Fruit fly (Drosophila melanogaster) whole organism, embryonic: ENCODE results near the gene Ciz1.
A peak's percentile ranks its signal among the peaks of the same experiment; 100 is the strongest.

Experiments used
- Abd-B ChIP-seq: fragments of 200-800 bp; sonication (Bioruptor generic); optimal IDR thresholded peaks from 2 replicates; lab custom pipeline; 2018; ENCODE audit warnings: missing biosample characterization, mild to moderate bottlenecking, missing genetic modification characterization, moderate library complexity
- Atf3 ChIP-seq: fragments of 200-800 bp; sonication (Bioruptor generic); optimal IDR thresholded peaks from 3 replicates; lab custom pipeline; 2016; ENCODE audit warnings: missing biosample characterization, missing genetic modification characterization
- B-H1 ChIP-seq: fragments of 200-800 bp; sonication (Bioruptor generic); IDR thresholded peaks from 3 replicates; pipeline ENCODE4 v1.3.6; 2022; ENCODE audit warnings: missing biosample characterization, missing genetic modification characterization
- CG10267 ChIP-seq: fragments of 200-800 bp; sonication (Bioruptor generic); optimal IDR thresholded peaks from 2 replicates; lab custom pipeline; 2018; ENCODE audit warnings: missing biosample characterization, mild to moderate bottlenecking, missing genetic modification characterization, moderate library complexity
- CG11247 ChIP-seq: fragments of 200-800 bp; sonication (Bioruptor generic); IDR thresholded peaks from 2 replicates; pipeline ENCODE4 v1.3.6; 2022; ENCODE audit warnings: missing biosample characterization, missing genetic modification characterization
- CG12104 ChIP-seq: fragments of 200-800 bp; sonication (Bioruptor generic); optimal IDR thresholded peaks from 3 replicates; lab custom pipeline; 2016; ENCODE audit warnings: missing biosample characterization, missing genetic modification characterization
- CG13424 ChIP-seq: fragments of 200-800 bp; sonication (Bioruptor generic); optimal IDR thresholded peaks from 2 replicates; lab custom pipeline; 2019; ENCODE audit warnings: missing biosample characterization, mild to moderate bottlenecking, missing genetic modification characterization, moderate library complexity
- CG14014 ChIP-seq: fragments of 200-800 bp; sonication (Bioruptor generic); IDR thresholded peaks from 2 replicates; pipeline ENCODE4 v1.3.6; 2022; ENCODE audit warnings: missing biosample characterization, missing genetic modification characterization
- CG14965 ChIP-seq: fragments of 200-800 bp; sonication (Bioruptor generic); optimal IDR thresholded peaks from 2 replicates; lab custom pipeline; 2016; ENCODE audit warnings: missing biosample characterization, missing genetic modification characterization, borderline replicate concordance
- CG16779 ChIP-seq: fragments of 200-800 bp; sonication (Bioruptor generic); IDR thresholded peaks from 2 replicates; pipeline ENCODE4 v1.3.6; 2022; ENCODE audit warnings: missing biosample characterization, missing genetic modification characterization
- CG2120 ChIP-seq: fragments of 200-800 bp; sonication (Bioruptor generic); optimal IDR thresholded peaks from 3 replicates; lab custom pipeline; 2016; ENCODE audit warnings: missing biosample characterization, missing genetic modification characterization
- CG32532 ChIP-seq: fragments of 200-800 bp; sonication (Bioruptor generic); IDR thresholded peaks from 2 replicates; pipeline ENCODE4 v1.3.6; 2022; ENCODE audit warnings: missing biosample characterization, missing genetic modification characterization
- CG33213 ChIP-seq: fragments of 200-800 bp; sonication (Bioruptor generic); optimal IDR thresholded peaks from 3 replicates; lab custom pipeline; 2016; ENCODE audit warnings: missing biosample characterization, missing genetic modification characterization
- CG34376 ChIP-seq: fragments of 200-800 bp; sonication (Bioruptor generic); optimal IDR thresholded peaks from 2 replicates; lab custom pipeline; 2018; ENCODE audit warnings: missing biosample characterization, mild to moderate bottlenecking, missing genetic modification characterization
- CG6654 ChIP-seq: fragments of 200-800 bp; sonication (Bioruptor generic); optimal IDR thresholded peaks from 2 replicates; lab custom pipeline; 2017; ENCODE audit warnings: missing biosample characterization, mild to moderate bottlenecking, missing genetic modification characterization
- CG7372 ChIP-seq: fragments of 200-800 bp; sonication (Bioruptor generic); IDR thresholded peaks from 2 replicates; pipeline ENCODE4 v1.3.6; 2022; ENCODE audit warnings: missing biosample characterization, missing genetic modification characterization
- CG9215 ChIP-seq: fragments of 200-800 bp; sonication (Bioruptor generic); IDR thresholded peaks from 2 replicates; pipeline ENCODE4 v1.3.6; 2022; ENCODE audit warnings: missing biosample characterization, missing genetic modification characterization
- CG9437 ChIP-seq: fragments of 200-800 bp; sonication (Bioruptor generic); optimal IDR thresholded peaks from 2 replicates; lab custom pipeline; 2018; ENCODE audit warnings: missing biosample characterization, mild to moderate bottlenecking, missing genetic modification characterization
- CG9797 ChIP-seq: fragments of 200-800 bp; sonication (Bioruptor generic); optimal IDR thresholded peaks from 3 replicates; lab custom pipeline; 2018; ENCODE audit warnings: missing biosample characterization, mild to moderate bottlenecking, missing genetic modification characterization
- CG9876 ChIP-seq: fragments of 200-800 bp; sonication (Bioruptor generic); optimal IDR thresholded peaks from 2 replicates; lab custom pipeline; 2016; ENCODE audit warnings: missing biosample characterization, missing genetic modification characterization
- D19A ChIP-seq: fragments of 200-800 bp; optimal IDR thresholded peaks from 3 replicates; lab custom pipeline; 2019; ENCODE audit warnings: missing biosample characterization, mild to moderate bottlenecking, missing genetic modification characterization, moderate library complexity
- Dfd ChIP-seq, 2 experiments: fragments of >200 bp; optimal IDR thresholded peaks; 2 replicates each; lab custom pipeline; 2017; ENCODE audit warnings: missing biosample characterization in 2 of 2, missing genetic modification characterization in 2 of 2
- Doc3 ChIP-seq: fragments of 200-800 bp; sonication (Bioruptor generic); IDR thresholded peaks from 3 replicates; pipeline ENCODE4 v1.3.6; 2022; ENCODE audit warnings: missing biosample characterization, missing genetic modification characterization; ENCODE audit not compliant: partially characterized antibody
- Ets65A ChIP-seq: fragments of 200-800 bp; sonication (Bioruptor generic); peaks from one replicate; lab custom pipeline; 2016; ENCODE audit warnings: missing biosample characterization, missing genetic modification characterization
- GATAe ChIP-seq: fragments of 200-800 bp; sonication (Bioruptor generic); conservative IDR thresholded peaks from 2 replicates; pipeline ENCODE4 v1.3.6; 2022; ENCODE audit warnings: missing biosample characterization, missing genetic modification characterization
- PHDP ChIP-seq: fragments of 200-800 bp; sonication (Bioruptor generic); optimal IDR thresholded peaks from 3 replicates; lab custom pipeline; 2018; ENCODE audit warnings: missing biosample characterization, mild to moderate bottlenecking, missing genetic modification characterization, moderate library complexity
- Sin3A ChIP-seq: fragments of >200 bp; optimal IDR thresholded peaks from 2 replicates; lab custom pipeline; 2018
- Sry-β ChIP-seq: fragments of 200-800 bp; sonication (Bioruptor generic); optimal IDR thresholded peaks from 2 replicates; lab custom pipeline; 2018; ENCODE audit warnings: missing biosample characterization, mild to moderate bottlenecking, missing genetic modification characterization, moderate library complexity
- YL-1 ChIP-seq: fragments of 200-800 bp; sonication (Bioruptor generic); optimal IDR thresholded peaks from 3 replicates; lab custom pipeline; 2017; ENCODE audit warnings: missing biosample characterization, mild to moderate bottlenecking, missing genetic modification characterization
- ab ChIP-seq: fragments of 200-800 bp; sonication (Bioruptor generic); optimal IDR thresholded peaks from 2 replicates; lab custom pipeline; 2016; ENCODE audit warnings: missing biosample characterization, missing genetic modification characterization
- crol ChIP-seq: fragments of 200-800 bp; sonication (Bioruptor generic); IDR thresholded peaks from 2 replicates; pipeline ENCODE4 v1.3.6; 2022; ENCODE audit warnings: missing biosample characterization, missing genetic modification characterization
- cwo ChIP-seq: fragments of 200-800 bp; sonication (Bioruptor generic); optimal IDR thresholded peaks from 3 replicates; lab custom pipeline; 2017; ENCODE audit warnings: missing biosample characterization, missing genetic modification characterization, mild to moderate bottlenecking, moderate library complexity, missing genetic modification reagents
- danr ChIP-seq: fragments of 200-800 bp; sonication (Bioruptor generic); IDR thresholded peaks from 2 replicates; pipeline ENCODE4 v1.3.6; 2022; ENCODE audit warnings: missing biosample characterization, missing genetic modification characterization
- dpn ChIP-seq, 2 experiments: fragments of 200-800 bp; sonication (Bioruptor generic); optimal IDR thresholded peaks; 3 replicates each; lab custom pipeline; 2016; ENCODE audit warnings: missing biosample characterization in 2 of 2, missing genetic modification characterization in 2 of 2
- ewg ChIP-seq: fragments of 200-800 bp; sonication (Bioruptor generic); optimal IDR thresholded peaks from 3 replicates; lab custom pipeline; 2017; ENCODE audit warnings: mild to moderate bottlenecking, missing biosample characterization, missing genetic modification reagents, missing genetic modification characterization
- exex ChIP-seq: fragments of 200-800 bp; sonication (Bioruptor generic); optimal IDR thresholded peaks from 4 replicates; lab custom pipeline; 2018; ENCODE audit warnings: missing biosample characterization, mild to moderate bottlenecking, missing genetic modification characterization, moderate library complexity
- hth ChIP-seq: fragments of >200 bp; optimal IDR thresholded peaks from 2 replicates; lab custom pipeline; 2017; ENCODE audit warnings: inconsistent platforms
- klu ChIP-seq: fragments of 200-800 bp; sonication (Bioruptor generic); IDR thresholded peaks from 2 replicates; pipeline ENCODE4 v1.3.6; 2022; ENCODE audit warnings: missing biosample characterization, missing genetic modification characterization
- kni ChIP-seq: fragments of 200-800 bp; sonication (Bioruptor generic); optimal IDR thresholded peaks from 3 replicates; lab custom pipeline; 2017; ENCODE audit warnings: mild to moderate bottlenecking, missing biosample characterization, missing genetic modification reagents, missing genetic modification characterization
- nom ChIP-seq: fragments of 200-800 bp; sonication (Bioruptor generic); optimal IDR thresholded peaks from 2 replicates; lab custom pipeline; 2017; ENCODE audit warnings: missing biosample characterization, missing genetic modification characterization, mild to moderate bottlenecking, moderate library complexity, missing genetic modification reagents
- rib ChIP-seq: fragments of 200-800 bp; sonication (Bioruptor generic); IDR thresholded peaks from 2 replicates; pipeline ENCODE4 v1.3.6; 2022; ENCODE audit warnings: missing biosample characterization, missing genetic modification characterization
- ro ChIP-seq: fragments of 200-800 bp; sonication (Bioruptor generic); IDR thresholded peaks from 2 replicates; pipeline ENCODE4 v1.3.6; 2022; ENCODE audit warnings: missing biosample characterization, missing genetic modification characterization
- schlank ChIP-seq: fragments of 200-800 bp; sonication (Bioruptor generic); optimal IDR thresholded peaks from 2 replicates; lab custom pipeline; 2018; ENCODE audit warnings: missing biosample characterization, mild to moderate bottlenecking, missing genetic modification characterization
- sens ChIP-seq: fragments of 200-800 bp; sonication (Bioruptor generic); peaks from one replicate; lab custom pipeline; 2016; ENCODE audit warnings: missing biosample characterization, missing genetic modification characterization
- slbo ChIP-seq: fragments of 200-800 bp; sonication (Bioruptor generic); IDR thresholded peaks from 2 replicates; pipeline ENCODE4 v1.3.6; 2022; ENCODE audit warnings: missing biosample characterization, missing genetic modification characterization
- so ChIP-seq: fragments of 200-800 bp; sonication (Bioruptor generic); IDR thresholded peaks from 3 replicates; pipeline ENCODE4 v1.3.6; 2022; ENCODE audit warnings: missing biosample characterization, missing genetic modification characterization
- sr ChIP-seq: fragments of 200-800 bp; sonication (Bioruptor generic); IDR thresholded peaks from 3 replicates; pipeline ENCODE4 v1.3.6; 2022; ENCODE audit warnings: missing biosample characterization, missing genetic modification characterization
- twi ChIP-seq: fragments of 200-800 bp; optimal IDR thresholded peaks from 2 replicates; lab custom pipeline; 2019; ENCODE audit warnings: missing biosample characterization, mild to moderate bottlenecking, missing genetic modification characterization, moderate library complexity
- usp ChIP-seq: fragments of >200 bp; optimal IDR thresholded peaks from 2 replicates; lab custom pipeline; 2017; ENCODE audit warnings: missing biosample characterization, missing genetic modification characterization
- vvl ChIP-seq: fragments of 200-800 bp; sonication (Bioruptor generic); IDR thresholded peaks from 2 replicates; pipeline ENCODE4 v1.3.6; 2022; ENCODE audit warnings: missing biosample characterization, missing genetic modification characterization
- wdn ChIP-seq: fragments of 200-800 bp; sonication (Bioruptor generic); IDR thresholded peaks from 2 replicates; pipeline ENCODE4 v1.3.6; 2022; ENCODE audit warnings: missing biosample characterization, missing genetic modification characterization

The Ciz1 gene

DNA sequence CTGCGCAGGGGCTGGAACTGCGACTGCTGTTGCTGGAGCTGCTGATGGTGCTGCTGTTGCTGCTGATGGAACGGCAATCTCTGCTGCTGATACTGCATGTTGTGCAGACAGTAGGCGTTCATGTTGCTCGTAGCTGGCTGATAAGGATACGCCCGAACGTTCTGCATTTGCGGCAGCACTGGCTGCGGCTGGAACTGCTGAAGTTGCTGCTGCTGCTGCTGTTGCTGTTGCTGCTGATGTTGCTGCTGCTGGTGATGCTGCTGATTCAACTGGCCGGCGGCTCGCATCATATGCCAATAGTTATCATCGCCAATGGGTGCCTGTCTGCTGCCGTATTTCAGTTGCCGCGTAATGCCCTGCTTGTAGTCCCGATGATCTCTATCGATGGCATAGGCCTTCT, 23.7 kb upstream of the Ciz1 start (continued):
- TF ChIP-seq nom (GFP tag; lab: Kevin White, UChicago) (no peak), wdn (GFP tag; lab: Robert Waterston, UW) (no peak), CG9797 (GFP tag; lab: Kevin White, UChicago) (no peak), danr (GFP tag; lab: Robert Waterston, UW) (no peak), Dfd (GFP tag; optimal IDR thresholded peaks at IDR 0.05; lab: Kevin White, UChicago) (peak in 1 of 2 experiments; percentile 44), CG6654 (GFP tag; lab: Kevin White, UChicago) (no peak), CG9215 (GFP tag; lab: Robert Waterston, UW) (no peak), Atf3 (no peak), Abd-B (no peak), CG12104 (GFP tag; lab: Kevin White, UChicago) (no peak), crol (GFP tag; lab: Robert Waterston, UW) (no peak), hth (no peak), CG33213 (GFP tag; lab: Kevin White, UChicago) (no peak), ro (GFP tag; lab: Robert Waterston, UW) (no peak), CG13424 (tag; lab: Kevin White, UChicago) (no peak), dpn (GFP tag; optimal IDR thresholded peaks at IDR 0.05; lab: Kevin White, UChicago) (no peak), vvl (GFP tag; lab: Robert Waterston, UW) (no peak), Ets65A (GFP tag; lab: Kevin White, UChicago) (peak; percentile 39), CG10267 (tag; lab: Kevin White, UChicago) (no peak), klu (no peak)
- TF ChIP-seq, all 482 proteins: peak for 4

DNA sequence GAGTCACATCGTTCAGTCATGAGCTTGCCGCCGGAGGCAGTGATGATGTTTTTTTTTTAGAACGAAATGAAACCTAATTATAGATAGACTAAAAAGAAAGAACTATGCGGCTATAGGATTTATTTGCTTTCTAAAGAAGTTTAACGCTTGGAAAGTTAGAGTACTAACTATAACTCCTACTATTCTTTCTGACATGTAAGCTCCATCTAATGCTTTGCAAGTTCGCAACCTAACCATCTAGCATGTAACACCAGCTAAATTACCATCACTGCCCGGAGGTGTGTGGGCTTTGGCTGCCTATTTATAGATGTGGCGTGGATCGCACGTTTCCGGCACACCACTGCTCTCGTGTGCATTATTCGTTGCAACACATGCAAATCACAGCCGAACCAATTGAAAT, 22.4 kb upstream of the Ciz1 start:
- no peak for TF ChIP-seq so
- peak; percentile 51 for TF ChIP-seq Sry-β (GFP tag; lab: Kevin White, UChicago)
- peak; percentile 60 for TF ChIP-seq D19A (tag; lab: Kevin White, UChicago)
- no peak for TF ChIP-seq CG2120 (GFP tag; lab: Kevin White, UChicago)
- peak; percentile 78; the same call in 1 of the 3 replicates for TF ChIP-seq sr

dm6 chr3L:9845980-9846538, 18.4 kb upstream of the Ciz1 start:
- TF ChIP-seq CG14014 (GFP tag; lab: Robert Waterston, UW): 0 out of 2 replicates have a peak, but pooled peaks have one; percentile 20
- no peak for TF ChIP-seq CG32532 (GFP tag; lab: Robert Waterston, UW)
- no peak for TF ChIP-seq Sin3A (lab: Kevin White, UChicago)
- TF ChIP-seq exex: peak; percentile 59
- TF ChIP-seq rib (GFP tag; lab: Robert Waterston, UW): peak; percentile 53; the same call in 1 of the 2 replicates
- no peak for TF ChIP-seq CG16779 (GFP tag; lab: Robert Waterston, UW)
- TF ChIP-seq Doc3 (GFP tag; lab: Robert Waterston, UW): no peak
- no peak for TF ChIP-seq schlank (tag; lab: Kevin White, UChicago)
- no peak for TF ChIP-seq cwo
- peak; percentile 11 for TF ChIP-seq kni (GFP tag; lab: Kevin White, UChicago)
- TF ChIP-seq CG11247 (GFP tag; lab: Robert Waterston, UW): no peak
- TF ChIP-seq usp: no peak
- no peak for TF ChIP-seq CG9437 (GFP tag; lab: Kevin White, UChicago)
- no peak for TF ChIP-seq YL-1 (GFP tag; lab: Kevin White, UChicago)
- no peak for TF ChIP-seq B-H1
- no peak for TF ChIP-seq ewg
- TF ChIP-seq CG34376: no peak
- peak; percentile 37; the same call in 1 of the 2 replicates for TF ChIP-seq GATAe (GFP tag; lab: Robert Waterston, UW)
- TF ChIP-seq ab (GFP tag; lab: Kevin White, UChicago): no peak
- TF ChIP-seq twi: peak; percentile 31
- no peak for TF ChIP-seq CG7372 (GFP tag; lab: Robert Waterston, UW)
- TF ChIP-seq slbo (GFP tag; lab: Robert Waterston, UW): no peak
- no peak for TF ChIP-seq CG14965 (GFP tag; lab: Kevin White, UChicago)
- no peak for TF ChIP-seq PHDP (tag; lab: Kevin White, UChicago)
- TF ChIP-seq CG9876 (GFP tag; lab: Kevin White, UChicago): no peak
- peak; percentile 16 for TF ChIP-seq sens (GFP tag; lab: Kevin White, UChicago)
